Worm (Caenorhabditis elegans) whole organism, mixed stage, embryonic: ENCODE data around the gene M04B2.6.

Experiments used
- blmp-1 ChIP-seq: fragments of 150-350 bp; optimal IDR thresholded peaks from 2 replicates; lab custom pipeline; 2014; ENCODE audit warnings: missing biosample characterization, missing genetic modification characterization
- elt-1 ChIP-seq: sonication (generic microtip); optimal IDR thresholded peaks from 2 replicates; lab custom pipeline; 2017; ENCODE audit warnings: missing genetic modification characterization, mild to moderate bottlenecking, missing compliant biosample characterization, antibody characterized with exemption, moderate library complexity, borderline replicate concordance; ENCODE audit not compliant: insufficient read depth
- lin-13 ChIP-seq: fragments of 150-350 bp; optimal IDR thresholded peaks from 2 replicates; lab custom pipeline; 2014; ENCODE audit warnings: missing biosample characterization, missing genetic modification characterization
- unc-39 ChIP-seq: fragments of 150-350 bp; optimal IDR thresholded peaks from 2 replicates; lab custom pipeline; 2014; ENCODE audit warnings: missing biosample characterization, missing genetic modification characterization

- TF ChIP-seq unc-39 (tag; lab: Kevin White, UChicago) (no peak), lin-13 (no peak), elt-1 (tag; lab: Kevin White, UChicago) (no peak), blmp-1 (tag; lab: Kevin White, UChicago) (no peak)
These were observed 12.4 kb downstream of the M04B2.6 start, which contains the start of gene sms-1 for ce11 chrIV:11498169-11498568.
